Fruit fly (Drosophila melanogaster): Measurements from ENCODE around the gene CG1172.

DNA sequence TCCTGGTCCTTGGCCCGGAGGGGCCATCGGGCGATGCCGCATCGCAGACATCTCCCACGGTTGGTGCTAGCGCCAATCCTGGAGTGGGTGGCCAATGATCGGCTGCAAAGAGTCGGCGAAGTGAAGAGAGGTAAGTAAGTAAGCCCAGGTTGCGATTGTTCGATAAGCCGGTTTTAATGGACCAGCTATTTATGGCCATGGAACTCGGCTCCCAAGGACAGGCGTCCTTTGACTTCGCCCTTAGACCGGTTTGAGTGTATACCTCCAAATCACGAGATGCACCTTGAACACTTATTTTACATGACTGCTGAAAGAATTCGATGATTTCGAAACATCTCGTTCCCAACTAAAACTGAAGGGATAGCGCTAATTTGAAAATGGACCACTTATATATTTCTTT is 8.0 kb upstream of the CG1172 start:
- no peak for TF ChIP-seq D1 (tag; optimal IDR thresholded peaks at IDR 0.05)
- peak; percentile 98 for TF ChIP-seq EcR (GFP tag; optimal IDR thresholded peaks at IDR 0.05)
- TF ChIP-seq Ets98B (GFP tag; IDR thresholded peaks at IDR 0.05), result no peak
- no peak for TF ChIP-seq Pif1B (GFP tag; optimal IDR thresholded peaks at IDR 0.05)
- no peak for TF ChIP-seq CG9948 (tag; optimal IDR thresholded peaks at IDR 0.05)
- no peak for TF ChIP-seq CG13204 (GFP tag; optimal IDR thresholded peaks at IDR 0.05)
- TF ChIP-seq CG15710 (tag; optimal IDR thresholded peaks at IDR 0.05), result no peak
- TF ChIP-seq gl (tag; optimal IDR thresholded peaks at IDR 0.05), result peak; percentile 19
- TF ChIP-seq fd96Ca (GFP tag; IDR thresholded peaks at IDR 0.05), result no peak
- TF ChIP-seq Snoo (tag; optimal IDR thresholded peaks at IDR 0.05), result no peak
- no peak for TF ChIP-seq CG10348 (GFP tag; IDR thresholded peaks at IDR 0.05)
- no peak for TF ChIP-seq rn (GFP tag; IDR thresholded peaks at IDR 0.05)
